Fruit fly (Drosophila melanogaster): ENCODE measurements around the gene ApepP.

The ApepP gene

DNA sequence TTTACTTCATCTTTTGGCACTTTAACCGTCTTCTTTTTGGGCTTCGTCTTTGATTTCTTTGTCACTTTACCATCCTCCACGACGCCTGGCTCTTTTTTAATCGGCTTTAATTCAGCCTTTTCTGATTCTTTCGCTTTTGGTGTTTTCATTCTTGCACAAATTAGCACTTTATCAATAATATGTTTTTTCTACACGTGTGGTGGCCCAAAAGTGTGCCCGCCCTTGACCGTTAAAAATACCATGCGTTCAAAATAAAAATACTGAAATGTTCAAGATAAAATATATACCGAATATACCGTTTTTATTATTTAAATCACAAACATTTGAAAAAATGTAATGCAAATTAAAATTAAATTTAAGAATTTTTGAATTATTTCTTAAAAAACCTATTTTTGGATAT, 8.2 kb downstream of the ApepP start, which contains the start of gene CG12288 (continued):
- TF ChIP-seq Dbx (GFP tag; IDR thresholded peaks at IDR 0.05): no peak
- no peak for TF ChIP-seq CG12071 (GFP tag; optimal IDR thresholded peaks at IDR 0.05)
- no peak for TF ChIP-seq Dip2 (GFP tag; IDR thresholded peaks at IDR 0.05)
- TF ChIP-seq CG34376 (GFP tag; optimal IDR thresholded peaks at IDR 0.05): no peak
- no peak for TF ChIP-seq ab (GFP tag; optimal IDR thresholded peaks at IDR 0.05)
- TF ChIP-seq CG16815 (GFP tag; optimal IDR thresholded peaks at IDR 0.05): no peak
- TF ChIP-seq cwo (GFP tag; optimal IDR thresholded peaks at IDR 0.05): no peak
- TF ChIP-seq eyg (GFP tag; optimal IDR thresholded peaks at IDR 0.05): no peak
- TF ChIP-seq MESR4 (GFP tag; optimal IDR thresholded peaks at IDR 0.05): peak; percentile 46
- no peak for TF ChIP-seq hkb (optimal IDR thresholded peaks at IDR 0.05)
- TF ChIP-seq hkb (GFP tag; IDR thresholded peaks at IDR 0.05): no peak
- no peak for TF ChIP-seq CG3995 (GFP tag; optimal IDR thresholded peaks at IDR 0.05)
- TF ChIP-seq aop (GFP tag; IDR thresholded peaks at IDR 0.05): no peak
- peak; percentile 74 for TF ChIP-seq stwl (tag; optimal IDR thresholded peaks at IDR 0.05)
- TF ChIP-seq pfk (GFP tag; optimal IDR thresholded peaks at IDR 0.05): no peak
- TF ChIP-seq CG34224 (GFP tag; IDR thresholded peaks at IDR 0.05; ENCODE audit: partially characterized antibody): no peak
- peak; percentile 62 for TF ChIP-seq Myb (GFP tag; optimal IDR thresholded peaks at IDR 0.05)
- TF ChIP-seq HLHmδ (GFP tag; optimal IDR thresholded peaks at IDR 0.05): no peak
- TF ChIP-seq fd96Cb (tag; optimal IDR thresholded peaks at IDR 0.05): no peak

DNA sequence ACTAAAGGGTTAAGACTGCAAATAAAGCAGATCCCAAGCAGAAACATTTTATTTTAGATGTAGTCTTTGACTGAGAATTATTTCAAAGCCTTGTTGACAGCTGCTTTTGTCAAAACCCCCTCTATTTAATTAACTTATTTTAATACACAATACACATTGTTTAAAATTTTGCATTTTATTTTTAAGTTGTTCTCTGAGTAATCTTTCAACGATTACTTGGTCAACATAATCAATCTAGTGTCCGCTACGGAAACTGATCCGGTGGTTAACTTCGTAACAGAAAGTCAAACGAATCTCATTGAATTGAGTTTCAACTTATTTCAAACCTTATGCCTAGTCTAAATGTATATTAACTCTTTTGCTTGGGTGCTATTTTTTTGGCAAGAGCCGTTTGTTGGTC, 9.8 kb downstream of the ApepP start, which contains the start of gene CG31805:
Gene CG31805 (minus strand): TSS at position 101 of the 400 bp plus-strand sequence.
- no peak for TF ChIP-seq Mrtf (GFP tag; IDR thresholded peaks at IDR 0.05)
- TF ChIP-seq tup (GFP tag; optimal IDR thresholded peaks at IDR 0.05): no peak
- no peak for TF ChIP-seq CG5180 (GFP tag; optimal IDR thresholded peaks at IDR 0.05)
- no peak for TF ChIP-seq CG11398 (GFP tag; optimal IDR thresholded peaks at IDR 0.05)
- TF ChIP-seq Eip74EF (GFP tag; optimal IDR thresholded peaks at IDR 0.05): no peak
- TF ChIP-seq kni (GFP tag; optimal IDR thresholded peaks at IDR 0.05): no peak

DNA sequence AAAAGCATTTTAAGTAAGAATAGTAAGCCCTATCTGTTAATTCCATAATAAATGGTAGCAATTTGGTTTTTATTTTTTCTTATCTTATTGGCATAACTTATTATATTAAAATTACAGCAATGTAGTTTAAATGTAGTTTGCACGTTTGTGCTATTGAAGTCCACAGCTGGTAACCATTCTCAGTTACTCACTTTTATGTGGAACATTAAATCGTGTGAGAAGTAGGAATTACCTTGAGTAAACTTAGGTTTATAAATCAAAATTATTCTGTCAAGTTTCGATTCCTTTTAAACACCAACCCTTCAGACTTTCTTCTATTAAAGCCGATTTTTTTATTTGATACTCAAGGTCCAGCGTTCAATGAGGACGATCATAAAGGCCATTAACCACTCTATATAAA, 20.6 kb downstream of the ApepP start, which contains the start of gene CG42556:
Gene CG42556 (plus strand): TSS at position 301 of the 400 bp plus-strand sequence.
- TF ChIP-seq az2 (GFP tag; optimal IDR thresholded peaks at IDR 0.05) (no peak), Med (GFP tag) (no peak), hbn (GFP tag; IDR thresholded peaks at IDR 0.05; ENCODE audit: partially characterized antibody) (no peak), H2.0 (GFP tag; IDR thresholded peaks at IDR 0.05) (no peak), Sry-β (GFP tag; optimal IDR thresholded peaks at IDR 0.05) (no peak), CG12744 (GFP tag; optimal IDR thresholded peaks at IDR 0.05) (no peak), Pdp1 (GFP tag; optimal IDR thresholded peaks at IDR 0.05) (no peak), ash1 (GFP tag; optimal IDR thresholded peaks at IDR 0.05) (no peak), pb (GFP tag; optimal IDR thresholded peaks at IDR 0.05) (no peak), stc (GFP tag; IDR thresholded peaks at IDR 0.05) (no peak), CG10543 (GFP tag; optimal IDR thresholded peaks at IDR 0.05) (no peak), Fer1 (GFP tag; optimal IDR thresholded peaks at IDR 0.05) (no peak), Asciz (GFP tag; optimal IDR thresholded peaks at IDR 0.05) (no peak), CG3838 (GFP tag; optimal IDR thresholded peaks at IDR 0.05) (no peak), fd64A (GFP tag; optimal IDR thresholded peaks at IDR 0.05) (no peak), dpn (GFP tag; optimal IDR thresholded peaks at IDR 0.05) (no peak), Ravus (GFP tag; IDR thresholded peaks at IDR 0.05) (no peak), psq (GFP tag; optimal IDR thresholded peaks at IDR 0.05) (no peak), Fer3 (tag; optimal IDR thresholded peaks at IDR 0.05) (no peak)
